Fruit fly (Drosophila melanogaster) whole organism, embryonic: ENCODE results near the gene CG15023.

Experiments
- Antp ChIP-seq: fragments of 200-800 bp; sonication (Bioruptor generic); optimal IDR thresholded peaks from 3 replicates; lab custom pipeline; 2016; ENCODE audit warnings: missing biosample characterization, missing genetic modification characterization
- Atf-2 ChIP-seq: fragments of 200-800 bp; sonication (Bioruptor generic); optimal IDR thresholded peaks from 2 replicates; lab custom pipeline; 2016; ENCODE audit warnings: missing biosample characterization, missing genetic modification characterization
- Awh ChIP-seq: fragments of 200-800 bp; sonication (Bioruptor generic); IDR thresholded peaks from 2 replicates; pipeline ENCODE4, ENCODE4 v1.3.6; 2022; ENCODE audit warnings: missing biosample characterization, missing genetic modification characterization
- Blimp-1 ChIP-seq: fragments of 200-800 bp; sonication (Bioruptor generic); optimal IDR thresholded peaks from 3 replicates; lab custom pipeline; 2018; ENCODE audit warnings: missing biosample characterization, missing genetic modification characterization, mild to moderate bottlenecking, moderate library complexity, missing genetic modification reagents
- CG11247 ChIP-seq: fragments of 200-800 bp; sonication (Bioruptor generic); IDR thresholded peaks from 2 replicates; pipeline ENCODE4 v1.3.6; 2022; ENCODE audit warnings: missing biosample characterization, missing genetic modification characterization
- CG11456 ChIP-seq: fragments of 200-800 bp; sonication (Bioruptor generic); IDR thresholded peaks from 3 replicates; pipeline ENCODE4 v1.3.6; 2022; ENCODE audit warnings: missing biosample characterization, missing genetic modification characterization
- CG11560 ChIP-seq: fragments of 200-800 bp; sonication (Bioruptor generic); IDR thresholded peaks from 3 replicates; pipeline ENCODE4 v1.3.6; 2022; ENCODE audit warnings: missing biosample characterization, missing genetic modification characterization
- CG12104 ChIP-seq: fragments of 200-800 bp; sonication (Bioruptor generic); optimal IDR thresholded peaks from 3 replicates; lab custom pipeline; 2016; ENCODE audit warnings: missing biosample characterization, missing genetic modification characterization
- CG1233 ChIP-seq: fragments of 200-800 bp; sonication (Bioruptor generic); optimal IDR thresholded peaks from 4 replicates; lab custom pipeline; 2018; ENCODE audit warnings: missing biosample characterization, mild to moderate bottlenecking, missing genetic modification characterization
- CG12391 ChIP-seq: fragments of 200-800 bp; sonication (Bioruptor generic); optimal IDR thresholded peaks from 3 replicates; lab custom pipeline; 2018; ENCODE audit warnings: missing biosample characterization, mild to moderate bottlenecking, missing genetic modification characterization, moderate library complexity
- CG13123 ChIP-seq: fragments of 200-800 bp; sonication (Bioruptor generic); optimal IDR thresholded peaks from 2 replicates; lab custom pipeline; 2016; ENCODE audit warnings: missing biosample characterization, missing genetic modification characterization
- CG13894 ChIP-seq: fragments of 200-800 bp; sonication (Bioruptor generic); optimal IDR thresholded peaks from 3 replicates; lab custom pipeline; 2018; ENCODE audit warnings: missing biosample characterization, mild to moderate bottlenecking, missing genetic modification characterization, moderate library complexity
- CG14014 ChIP-seq: fragments of 200-800 bp; sonication (Bioruptor generic); IDR thresholded peaks from 2 replicates; pipeline ENCODE4 v1.3.6; 2022; ENCODE audit warnings: missing biosample characterization, missing genetic modification characterization
- CG14667 ChIP-seq: fragments of 200-800 bp; sonication (Bioruptor generic); IDR thresholded peaks from 2 replicates; pipeline ENCODE4 v1.3.6; 2022; ENCODE audit warnings: missing biosample characterization, missing genetic modification characterization
- CG17612 ChIP-seq: fragments of 200-800 bp; sonication (Bioruptor generic); IDR thresholded peaks from 2 replicates; pipeline ENCODE4 v1.3.6; 2022; ENCODE audit warnings: missing biosample characterization, missing genetic modification characterization
- CG1792 ChIP-seq: fragments of 200-800 bp; sonication (Bioruptor generic); optimal IDR thresholded peaks from 2 replicates; lab custom pipeline; 2016; ENCODE audit warnings: missing biosample characterization, missing genetic modification characterization
- CG31388 ChIP-seq: fragments of 200-800 bp; sonication (Bioruptor generic); optimal IDR thresholded peaks from 2 replicates; lab custom pipeline; 2016; ENCODE audit warnings: missing biosample characterization, missing genetic modification characterization
- CG3163 ChIP-seq: fragments of 200-800 bp; sonication (Bioruptor generic); optimal IDR thresholded peaks from 3 replicates; lab custom pipeline; 2016; ENCODE audit warnings: missing biosample characterization, missing genetic modification characterization
- CG3726 ChIP-seq: fragments of 200-800 bp; sonication (Bioruptor generic); IDR thresholded peaks from 3 replicates; pipeline ENCODE4, ENCODE4 v1.3.6; 2022; ENCODE audit warnings: missing biosample characterization, missing genetic modification characterization
- CG6791 ChIP-seq: fragments of 200-800 bp; sonication (Bioruptor generic); IDR thresholded peaks from 3 replicates; pipeline ENCODE4 v1.3.6; 2022; ENCODE audit warnings: missing biosample characterization, missing genetic modification characterization; ENCODE audit not compliant: partially characterized antibody
- CG7839 ChIP-seq: fragments of 200-800 bp; sonication (Bioruptor generic); optimal IDR thresholded peaks from 3 replicates; lab custom pipeline; 2018; ENCODE audit warnings: missing biosample characterization, mild to moderate bottlenecking, missing genetic modification characterization, moderate library complexity
- CG8089 ChIP-seq: fragments of 200-800 bp; sonication (Bioruptor generic); optimal IDR thresholded peaks from 3 replicates; lab custom pipeline; 2016; ENCODE audit warnings: missing biosample characterization, missing genetic modification characterization
- Dref ChIP-seq: fragments of 200-800 bp; sonication (Bioruptor generic); IDR thresholded peaks from 2 replicates; pipeline ENCODE4 v1.3.6; 2022; ENCODE audit warnings: missing biosample characterization, missing genetic modification characterization
- Ets97D ChIP-seq: fragments of 200-800 bp; sonication (Bioruptor generic); optimal IDR thresholded peaks from 3 replicates; lab custom pipeline; 2016; ENCODE audit warnings: missing biosample characterization, missing genetic modification characterization
- Fer3 ChIP-seq: fragments of 200-800 bp; sonication (Bioruptor generic); optimal IDR thresholded peaks from 2 replicates; lab custom pipeline; 2018; ENCODE audit warnings: missing biosample characterization, mild to moderate bottlenecking, missing genetic modification characterization, moderate library complexity
- HLH54F ChIP-seq: fragments of 200-800 bp; sonication (Bioruptor generic); optimal IDR thresholded peaks from 3 replicates; lab custom pipeline; 2016; ENCODE audit warnings: missing biosample characterization, missing genetic modification characterization
- Myb ChIP-seq: fragments of 200-800 bp; sonication (Bioruptor generic); optimal IDR thresholded peaks from 2 replicates; lab custom pipeline; 2016; ENCODE audit warnings: missing biosample characterization, missing genetic modification characterization
- Rx ChIP-seq: fragments of 200-800 bp; sonication (Bioruptor generic); IDR thresholded peaks from 2 replicates; pipeline ENCODE4 v1.3.6; 2022; ENCODE audit warnings: missing biosample characterization, missing genetic modification characterization
- Scr ChIP-seq: fragments of 200-800 bp; sonication (Bioruptor generic); IDR thresholded peaks from 2 replicates; pipeline ENCODE4 v1.3.6; 2022; ENCODE audit warnings: missing biosample characterization, missing genetic modification characterization; ENCODE audit not compliant: partially characterized antibody
- Stat92E ChIP-seq, 3 experiments: fragments of >200 bp in 2 of 3; fragments of 200-800 bp in 1 of 3; sonication (Bioruptor generic) in 1 of 3; optimal IDR thresholded peaks; 2 replicates each; lab custom pipeline; 2017 to 2019; ENCODE audit warnings: missing biosample characterization in 3 of 3, missing genetic modification characterization in 3 of 3, mild to moderate bottlenecking in 1 of 3, moderate library complexity in 1 of 3
- amos ChIP-seq: fragments of 200-800 bp; sonication (Bioruptor generic); IDR thresholded peaks from 2 replicates; pipeline ENCODE4 v1.3.6; 2022; ENCODE audit warnings: missing biosample characterization, missing genetic modification characterization; ENCODE audit not compliant: partially characterized antibody
- bigmax ChIP-seq: fragments of 200-800 bp; sonication (Bioruptor generic); optimal IDR thresholded peaks from 2 replicates; lab custom pipeline; 2018; ENCODE audit warnings: missing biosample characterization, mild to moderate bottlenecking, missing genetic modification characterization
- caup ChIP-seq: fragments of 200-800 bp; sonication (Bioruptor generic); optimal IDR thresholded peaks from 3 replicates; lab custom pipeline; 2017; ENCODE audit warnings: missing biosample characterization, mild to moderate bottlenecking, missing genetic modification characterization, moderate library complexity; ENCODE audit not compliant: severe bottlenecking
- chn ChIP-seq: fragments of 200-800 bp; sonication (Bioruptor generic); optimal IDR thresholded peaks from 2 replicates; lab custom pipeline; 2016; ENCODE audit warnings: missing biosample characterization, missing genetic modification characterization
- corto ChIP-seq: fragments of 200-800 bp; sonication (Bioruptor generic); optimal IDR thresholded peaks from 2 replicates; lab custom pipeline; 2016; ENCODE audit warnings: missing biosample characterization, mild to moderate bottlenecking, missing genetic modification characterization, moderate library complexity
- crc ChIP-seq: fragments of 200-800 bp; sonication (Bioruptor generic); optimal IDR thresholded peaks from 2 replicates; lab custom pipeline; 2016; ENCODE audit warnings: missing biosample characterization, missing genetic modification characterization
- dmrt11E ChIP-seq: fragments of 200-800 bp; sonication (Bioruptor generic); optimal IDR thresholded peaks from 3 replicates; lab custom pipeline; 2018; ENCODE audit warnings: missing biosample characterization, mild to moderate bottlenecking, missing genetic modification characterization, moderate library complexity
- exex ChIP-seq: fragments of 200-800 bp; sonication (Bioruptor generic); optimal IDR thresholded peaks from 4 replicates; lab custom pipeline; 2018; ENCODE audit warnings: missing biosample characterization, mild to moderate bottlenecking, missing genetic modification characterization, moderate library complexity
- eyg ChIP-seq: fragments of 200-800 bp; sonication (Bioruptor generic); optimal IDR thresholded peaks from 3 replicates; lab custom pipeline; 2016; ENCODE audit warnings: missing biosample characterization, missing genetic modification characterization
- ham ChIP-seq: fragments of 200-800 bp; sonication (Bioruptor generic); IDR thresholded peaks from 2 replicates; pipeline ENCODE4 v1.3.6; 2022; ENCODE audit warnings: missing biosample characterization, missing genetic modification characterization
- hbn ChIP-seq: fragments of 200-800 bp; sonication (Bioruptor generic); IDR thresholded peaks from 2 replicates; pipeline ENCODE4 v1.3.6; 2022; ENCODE audit warnings: missing biosample characterization, missing genetic modification characterization; ENCODE audit not compliant: partially characterized antibody
- knrl ChIP-seq: fragments of 200-800 bp; sonication (Bioruptor generic); IDR thresholded peaks from 3 replicates; pipeline ENCODE4 v1.3.6; 2022; ENCODE audit warnings: missing biosample characterization, missing genetic modification characterization; ENCODE audit not compliant: partially characterized antibody
- pb ChIP-seq: fragments of 200-800 bp; sonication (Bioruptor generic); optimal IDR thresholded peaks from 3 replicates; lab custom pipeline; 2016; ENCODE audit warnings: missing biosample characterization, missing genetic modification characterization
- peb ChIP-seq: fragments of 200-800 bp; sonication (Bioruptor generic); IDR thresholded peaks from 2 replicates; pipeline ENCODE4 v1.3.6; 2022; ENCODE audit warnings: missing biosample characterization, missing genetic modification characterization
- prd ChIP-seq, 3 experiments: fragments of >200 bp in 2 of 3; fragments of 200-800 bp in 1 of 3; sonication (Bioruptor generic) in 1 of 3; optimal IDR thresholded peaks in 2 of 3; IDR thresholded peaks in 1 of 3; 2 replicates in 2 of 3; 3 replicates in 1 of 3; pipeline versions ENCODE4 v1.3.6 to Lab custom; 2017 to 2022; ENCODE audit warnings: missing biosample characterization in 1 of 3, missing genetic modification characterization in 1 of 3
- repo ChIP-seq: fragments of 200-800 bp; sonication (Bioruptor generic); optimal IDR thresholded peaks from 2 replicates; lab custom pipeline; 2016; ENCODE audit warnings: missing biosample characterization, missing genetic modification characterization
- rib ChIP-seq: fragments of 200-800 bp; sonication (Bioruptor generic); IDR thresholded peaks from 2 replicates; pipeline ENCODE4 v1.3.6; 2022; ENCODE audit warnings: missing biosample characterization, missing genetic modification characterization
- sc ChIP-seq, 3 experiments: fragments of >200 bp in 2 of 3; fragments of 200-800 bp in 1 of 3; sonication (Bioruptor generic) in 1 of 3; optimal IDR thresholded peaks; 2 replicates in 2 of 3; 3 replicates in 1 of 3; lab custom pipeline; 2017; ENCODE audit warnings: mild to moderate bottlenecking in 1 of 3, missing biosample characterization in 1 of 3, missing genetic modification characterization in 1 of 3, missing genetic modification reagents in 1 of 3
- twi ChIP-seq: fragments of 200-800 bp; optimal IDR thresholded peaks from 2 replicates; lab custom pipeline; 2019; ENCODE audit warnings: missing biosample characterization, mild to moderate bottlenecking, missing genetic modification characterization, moderate library complexity

The CG15023 gene

dm6 chr3L:4412974-4413373 is 48.3 kb downstream of the CG15023 start (continued):
- TF ChIP-seq repo (GFP tag; lab: Kevin White, UChicago) (no peak), crc (peak; percentile 5), CG13894 (peak; percentile 48), CG1792 (GFP tag; lab: Kevin White, UChicago) (no peak), ham (GFP tag; lab: Robert Waterston, UW) (no peak), CG3726 (no peak), knrl (GFP tag; lab: Robert Waterston, UW) (no peak), bigmax (GFP tag; lab: Kevin White, UChicago) (no peak), amos (GFP tag; lab: Robert Waterston, UW) (no peak), CG12104 (GFP tag; lab: Kevin White, UChicago) (no peak), CG12391 (tag; lab: Kevin White, UChicago) (peak; percentile 27), dmrt11E (tag; lab: Kevin White, UChicago) (no peak), CG14667 (no peak), Dref (no peak), Stat92E (GFP tag; optimal IDR thresholded peaks at IDR 0.05; lab: Kevin White, UChicago) (no peak), exex (tag; lab: Kevin White, UChicago) (no peak), rib (GFP tag; lab: Robert Waterston, UW) (0 out of 2 replicates have a peak, but pooled peaks have one; percentile 11), CG7839 (tag; lab: Kevin White, UChicago) (peak; percentile 45), hbn (no peak), CG11560 (tag; lab: Robert Waterston, UW) (peak; percentile 56; the same call in 1 of the 3 replicates), prd (optimal IDR thresholded peaks at IDR 0.05; lab: Kevin White, UChicago) (no peak), prd (GFP tag; IDR thresholded peaks at IDR 0.05; lab: Robert Waterston, UW) (peak; percentile 65), peb (GFP tag; lab: Robert Waterston, UW) (no peak), twi (tag; lab: Kevin White, UChicago) (no peak), Antp (GFP tag; lab: Kevin White, UChicago) (peak; percentile 22), CG17612 (peak; percentile 64; the same call in 1 of the 2 replicates), Atf-2 (GFP tag; lab: Kevin White, UChicago) (peak; percentile 24), Myb (GFP tag; lab: Kevin White, UChicago) (no peak), pb (GFP tag; lab: Kevin White, UChicago) (no peak), Scr (no peak), chn (GFP tag; lab: Kevin White, UChicago) (no peak), CG14014 (GFP tag; lab: Robert Waterston, UW) (peak; percentile 68), CG3163 (GFP tag; lab: Kevin White, UChicago) (no peak), CG6791 (no peak), HLH54F (GFP tag; lab: Kevin White, UChicago) (peak; percentile 23), eyg (GFP tag; lab: Kevin White, UChicago) (no peak), Rx (GFP tag; lab: Robert Waterston, UW) (peak; percentile 49; the same call in 1 of the 2 replicates), sc (optimal IDR thresholded peaks at IDR 0.05; lab: Kevin White, UChicago) (no peak), sc (GFP tag; optimal IDR thresholded peaks at IDR 0.05; lab: Kevin White, UChicago) (no peak), Blimp-1 (GFP tag; lab: Kevin White, UChicago) (no peak), Fer3 (tag; lab: Kevin White, UChicago) (peak; percentile 19), CG13123 (GFP tag; lab: Kevin White, UChicago) (peak; percentile 18), CG8089 (GFP tag; lab: Kevin White, UChicago) (peak; percentile 4), Awh (GFP tag; lab: Robert Waterston, UW) (0 out of 2 replicates have a peak, but pooled peaks have one; percentile 51), CG31388 (GFP tag; lab: Kevin White, UChicago) (no peak), CG1233 (peak; percentile 27), corto (GFP tag; lab: Kevin White, UChicago) (no peak), Ets97D (peak; percentile 11), CG11247 (GFP tag; lab: Robert Waterston, UW) (peak; percentile 64), CG11456 (GFP tag; lab: Robert Waterston, UW) (peak; percentile 75), caup (GFP tag; lab: Kevin White, UChicago) (peak; percentile 37)
